Worm (Caenorhabditis elegans) whole organism, young adult: ENCODE results near the gene gldi-2.
A peak's percentile ranks its signal among the peaks of the same experiment; 100 is the strongest.

Source experiments
- C06A6.2 ChIP-seq: fragments of 200-800 bp; sonication (Bioruptor generic); conservative IDR thresholded peaks from 2 replicates; pipeline ENCODE4 v1.3.6; 2022; ENCODE audit warnings: missing genetic modification characterization, missing compliant biosample characterization
- F33H1.4 ChIP-seq: fragments of 200-800 bp; sonication (Bioruptor generic); IDR thresholded peaks from 2 replicates; pipeline ENCODE4 v1.3.6; 2022; ENCODE audit warnings: missing genetic modification reagents, missing genetic modification characterization, missing compliant biosample characterization
- F37B4.10 ChIP-seq: fragments of 200-800 bp; sonication (Bioruptor generic); IDR thresholded peaks from 2 replicates; pipeline ENCODE4 v1.3.6; 2022; ENCODE audit warnings: missing genetic modification characterization, missing compliant biosample characterization
- K12H6.12 ChIP-seq: fragments of 200-800 bp; sonication (Bioruptor generic); optimal IDR thresholded peaks from 2 replicates; lab custom pipeline; 2018; ENCODE audit warnings: mild to moderate bottlenecking, missing genetic modification characterization, missing compliant biosample characterization
- T26A5.8 ChIP-seq: sonication (generic microtip); optimal IDR thresholded peaks from 2 replicates; lab custom pipeline; 2016; ENCODE audit warnings: missing genetic modification characterization, missing compliant biosample characterization
- Y53F4B.3 ChIP-seq: fragments of 200-800 bp; sonication (Bioruptor generic); IDR thresholded peaks from 2 replicates; pipeline ENCODE4 v1.3.6; 2022; ENCODE audit warnings: missing genetic modification reagents, missing genetic modification characterization, missing compliant biosample characterization
- Y56A3A.18 ChIP-seq: fragments of 200-800 bp; sonication (Bioruptor generic); IDR thresholded peaks from 2 replicates; pipeline ENCODE4 v1.3.6; 2022; ENCODE audit warnings: missing genetic modification reagents, missing genetic modification characterization, missing compliant biosample characterization
- Y95B8A.8 ChIP-seq: fragments of 200-800 bp; sonication (Bioruptor generic); IDR thresholded peaks from 2 replicates; pipeline ENCODE4 v1.3.6; 2022; ENCODE audit warnings: missing genetic modification reagents, missing genetic modification characterization, missing compliant biosample characterization
- ZK185.1 ChIP-seq: sonication (generic microtip); optimal IDR thresholded peaks from 2 replicates; lab custom pipeline; 2016; ENCODE audit warnings: mild to moderate bottlenecking, missing genetic modification characterization, missing compliant biosample characterization; ENCODE audit not compliant: poor library complexity, severe bottlenecking
- akir-1 ChIP-seq: fragments of 200-800 bp; sonication (Bioruptor generic); optimal IDR thresholded peaks from 2 replicates; lab custom pipeline; 2018; ENCODE audit warnings: mild to moderate bottlenecking, missing genetic modification characterization, moderate library complexity, missing compliant biosample characterization
- atf-7 ChIP-seq: sonication (generic microtip); optimal IDR thresholded peaks from 2 replicates; lab custom pipeline; 2017; ENCODE audit warnings: mild to moderate bottlenecking, missing genetic modification characterization, missing compliant biosample characterization
- bed-1 ChIP-seq: fragments of 200-800 bp; sonication (Bioruptor generic); IDR thresholded peaks from 2 replicates; pipeline ENCODE4 v1.3.6; 2022; ENCODE audit warnings: missing genetic modification reagents, missing genetic modification characterization, missing compliant biosample characterization
- ccch-3 ChIP-seq: fragments of 200-800 bp; sonication (Bioruptor generic); optimal IDR thresholded peaks from 2 replicates; lab custom pipeline; 2018; ENCODE audit warnings: mild to moderate bottlenecking, missing genetic modification characterization, missing compliant biosample characterization
- ceh-79 ChIP-seq: sonication (generic microtip); optimal IDR thresholded peaks from 2 replicates; lab custom pipeline; 2017; ENCODE audit warnings: mild to moderate bottlenecking, missing genetic modification characterization, missing compliant biosample characterization
- dox-1 ChIP-seq: fragments of 200-800 bp; sonication (Bioruptor generic); IDR thresholded peaks from 2 replicates; pipeline ENCODE4 v1.3.6; 2022; ENCODE audit warnings: missing genetic modification reagents, missing genetic modification characterization, missing compliant biosample characterization
- egl-18 ChIP-seq: fragments of 200-800 bp; sonication (Bioruptor generic); IDR thresholded peaks from 2 replicates; pipeline ENCODE4 v1.3.6; 2022; ENCODE audit warnings: missing genetic modification reagents, missing genetic modification characterization, missing compliant biosample characterization
- egl-44 ChIP-seq: fragments of 200-800 bp; sonication (Bioruptor generic); IDR thresholded peaks from 2 replicates; pipeline ENCODE4 v1.3.6; 2022; ENCODE audit warnings: missing genetic modification reagents, missing genetic modification characterization, missing compliant biosample characterization
- egrh-3 ChIP-seq: fragments of 200-800 bp; sonication (Bioruptor generic); IDR thresholded peaks from 2 replicates; pipeline ENCODE4 v1.3.6; 2022; ENCODE audit warnings: missing genetic modification reagents, missing genetic modification characterization, missing compliant biosample characterization
- ekl-4 ChIP-seq: fragments of 200-800 bp; sonication (Bioruptor generic); IDR thresholded peaks from 2 replicates; pipeline ENCODE4 v1.3.6; 2022; ENCODE audit warnings: missing genetic modification reagents, missing genetic modification characterization, missing compliant biosample characterization
- ets-4 ChIP-seq: fragments of 200-800 bp; sonication (Bioruptor generic); optimal IDR thresholded peaks from 2 replicates; lab custom pipeline; 2018; ENCODE audit warnings: mild to moderate bottlenecking, missing genetic modification characterization, missing compliant biosample characterization
- fkh-3 ChIP-seq: sonication (generic microtip); optimal IDR thresholded peaks from 2 replicates; lab custom pipeline; 2016; ENCODE audit warnings: mild to moderate bottlenecking, missing genetic modification characterization, missing compliant biosample characterization
- him-1 ChIP-seq: sonication (generic microtip); optimal IDR thresholded peaks from 2 replicates; lab custom pipeline; 2016; ENCODE audit warnings: missing genotype, missing genetic modification reagents, missing genetic modification characterization, missing compliant biosample characterization
- hlh-26 ChIP-seq: fragments of 200-800 bp; sonication (Bioruptor generic); conservative IDR thresholded peaks from 2 replicates; pipeline ENCODE4 v1.3.6; 2022; ENCODE audit warnings: missing genetic modification reagents, missing genetic modification characterization, missing compliant biosample characterization
- madf-6 ChIP-seq: fragments of 200-800 bp; sonication (Bioruptor generic); IDR thresholded peaks from 2 replicates; pipeline ENCODE4 v1.3.6; 2022; ENCODE audit warnings: missing genetic modification reagents, missing genetic modification characterization, missing compliant biosample characterization
- mel-28 ChIP-seq: sonication (generic microtip); optimal IDR thresholded peaks from 2 replicates; lab custom pipeline; 2016; ENCODE audit warnings: borderline replicate concordance, mild to moderate bottlenecking, missing genetic modification characterization, missing compliant biosample characterization
- mes-4 ChIP-seq: sonication (generic microtip); optimal IDR thresholded peaks from 2 replicates; lab custom pipeline; 2016; ENCODE audit warnings: missing genotype, missing genetic modification characterization, missing compliant biosample characterization
- nfya-1 ChIP-seq: sonication (generic microtip); optimal IDR thresholded peaks from 2 replicates; lab custom pipeline; 2017; ENCODE audit warnings: antibody characterized with exemption, missing compliant biosample characterization, missing genetic modification characterization, borderline replicate concordance; ENCODE audit not compliant: insufficient read depth
- nhr-120 ChIP-seq: fragments of 200-800 bp; sonication (Bioruptor generic); IDR thresholded peaks from 2 replicates; pipeline ENCODE4 v1.3.6; 2022; ENCODE audit warnings: missing genetic modification characterization, missing compliant biosample characterization
- nhr-80 ChIP-seq: sonication (generic microtip); optimal IDR thresholded peaks from 2 replicates; lab custom pipeline; 2016; ENCODE audit warnings: missing genetic modification characterization, missing compliant biosample characterization
- repo-1 ChIP-seq: sonication (generic microtip); optimal IDR thresholded peaks from 2 replicates; lab custom pipeline; 2017; ENCODE audit warnings: mild to moderate bottlenecking, missing genetic modification characterization, missing compliant biosample characterization
- rpc-1 ChIP-seq, 2 experiments: fragments of 150-350 bp in 1 of 2; sonication (generic microtip) in 1 of 2; optimal IDR thresholded peaks; 2 replicates each; lab custom pipeline; 2014 to 2018; ENCODE audit warnings: missing biosample characterization in 1 of 2, missing genetic modification characterization in 1 of 2, missing genetic modification reagents in 1 of 2, missing genotype in 1 of 2
- sdz-38 ChIP-seq: sonication (generic microtip); optimal IDR thresholded peaks from 2 replicates; lab custom pipeline; 2016; ENCODE audit warnings: missing genotype, missing genetic modification characterization, missing compliant biosample characterization
- snpc-1.1 ChIP-seq: sonication (generic microtip); optimal IDR thresholded peaks from 2 replicates; lab custom pipeline; 2017; ENCODE audit warnings: missing genetic modification characterization, mild to moderate bottlenecking, missing compliant biosample characterization, antibody characterized with exemption, moderate library complexity, missing genotype, missing genetic modification reagents; ENCODE audit not compliant: insufficient read depth
- snpc-1.3 ChIP-seq: sonication (generic microtip); optimal IDR thresholded peaks from 2 replicates; lab custom pipeline; 2017; ENCODE audit warnings: missing genetic modification characterization, mild to moderate bottlenecking, missing compliant biosample characterization, antibody characterized with exemption, moderate library complexity, missing genotype, missing genetic modification reagents; ENCODE audit not compliant: insufficient read depth
- snpc-4 ChIP-seq, 5 experiments: fragments of 150-350 bp in 1 of 5; sonication (generic microtip) in 4 of 5; optimal IDR thresholded peaks; 2 replicates each; lab custom pipeline; 2014 to 2018; ENCODE audit warnings: missing genetic modification characterization in 5 of 5, missing biosample characterization in 3 of 5, antibody characterized with exemption in 2 of 5, mild to moderate bottlenecking in 2 of 5, missing compliant biosample characterization in 2 of 5, missing genotype in 2 of 5, moderate library complexity in 2 of 5, missing genetic modification reagents in 1 of 5
- somi-1 ChIP-seq: fragments of 200-800 bp; sonication (Bioruptor generic); optimal IDR thresholded peaks from 2 replicates; lab custom pipeline; 2018; ENCODE audit warnings: mild to moderate bottlenecking, missing genetic modification characterization, missing compliant biosample characterization
- sptf-2 ChIP-seq: fragments of 200-800 bp; sonication (Bioruptor generic); optimal IDR thresholded peaks from 2 replicates; lab custom pipeline; 2018; ENCODE audit warnings: mild to moderate bottlenecking, missing genetic modification characterization, missing compliant biosample characterization
- ztf-18 ChIP-seq: sonication (generic microtip); optimal IDR thresholded peaks from 2 replicates; lab custom pipeline; 2016; ENCODE audit warnings: missing genotype, mild to moderate bottlenecking, missing genetic modification characterization, missing compliant biosample characterization
- ztf-26 ChIP-seq: sonication (generic microtip); optimal IDR thresholded peaks from 2 replicates; lab custom pipeline; 2017; ENCODE audit warnings: missing genetic modification characterization, missing compliant biosample characterization

gldi-2 gene

ce11 chrII:6807162-6807561 is 23.9 kb downstream of the gldi-2 start, which contains the start of gene F31E8.5:
F31E8.5 (minus strand) TSS chrII:6807262.
- TF ChIP-seq F33H1.4 (GFP tag; lab: Robert Waterston, UW) (no peak), egrh-3 (GFP tag; lab: Robert Waterston, UW) (no peak), bed-1 (GFP tag; lab: Robert Waterston, UW) (no peak), nhr-120 (no peak), fkh-3 (no peak), snpc-1.1 (no peak), akir-1 (GFP tag; lab: Kevin White, UChicago) (no peak), snpc-1.3 (tag; lab: Kevin White, UChicago) (no peak), sptf-2 (GFP tag; lab: Kevin White, UChicago) (no peak), somi-1 (GFP tag; lab: Kevin White, UChicago) (no peak), nfya-1 (tag; lab: Kevin White, UChicago) (no peak), mes-4 (tag; lab: Kevin White, UChicago) (no peak), repo-1 (tag; lab: Kevin White, UChicago) (no peak), rpc-1 (optimal IDR thresholded peaks at IDR 0.05; lab: Kevin White, UChicago) (no peak), rpc-1 (tag; optimal IDR thresholded peaks at IDR 0.05; lab: Kevin White, UChicago) (no peak), C06A6.2 (no peak), ccch-3 (GFP tag; lab: Kevin White, UChicago) (no peak), ztf-18 (tag; lab: Kevin White, UChicago) (no peak), F37B4.10 (no peak), atf-7 (tag; lab: Kevin White, UChicago) (no peak)

DNA sequence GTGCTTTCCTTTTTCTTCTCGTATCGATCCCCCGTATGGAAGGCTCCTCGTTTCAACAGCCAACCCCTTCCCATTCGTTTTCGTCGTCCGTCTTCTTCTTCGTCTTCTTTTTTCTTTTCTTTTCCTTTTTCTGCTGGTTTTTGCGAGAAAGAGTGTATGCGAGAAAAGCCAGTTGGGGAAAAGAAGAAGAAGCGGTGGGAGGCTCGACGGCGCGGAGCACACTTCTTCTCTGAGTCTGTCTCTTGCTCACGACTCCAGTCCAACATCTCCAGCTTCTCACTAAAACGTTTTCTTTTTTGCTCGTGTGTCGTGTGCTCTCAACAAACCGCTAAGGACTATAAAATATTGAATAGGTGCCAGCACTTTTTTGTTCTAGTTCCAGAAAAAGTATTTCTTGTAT is 25.3 kb downstream of the gldi-2 start:
- TF ChIP-seq ekl-4 (GFP tag; lab: Robert Waterston, UW) = no peak
- peak; percentile 8 for TF ChIP-seq K12H6.12 (tag; lab: Kevin White, UChicago)

- no peak for TF ChIP-seq T26A5.8 (tag; lab: Kevin White, UChicago)
- no peak for TF ChIP-seq Y56A3A.18 (GFP tag; lab: Robert Waterston, UW)
Measured at ce11 chrII:6810663-6811062, 27.4 kb downstream of the gldi-2 start, which contains the start of gene snt-1. snt-1 (plus strand) TSS chrII:6810963.

DNA sequence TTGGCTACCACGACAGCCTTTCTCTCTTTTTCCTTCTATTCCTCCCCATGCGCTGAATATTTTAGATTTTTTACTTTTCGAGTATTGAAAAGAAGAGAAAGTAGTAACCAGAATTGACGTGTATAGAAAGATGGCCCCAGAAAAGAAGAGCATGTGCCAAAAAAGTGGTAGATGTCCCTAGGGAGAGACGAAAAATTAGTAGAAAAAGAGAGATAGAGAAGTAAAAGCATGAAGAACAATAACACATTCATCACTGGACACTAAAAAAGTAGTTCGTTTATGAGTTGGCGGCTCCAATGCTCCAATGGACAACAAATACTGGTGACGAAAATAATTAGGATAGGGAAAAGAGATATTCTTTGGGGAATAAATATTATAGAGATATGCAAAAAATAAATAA is 29.3 kb downstream of the gldi-2 start:
- TF ChIP-seq madf-6 (no peak), Y53F4B.3 (GFP tag; lab: Robert Waterston, UW) (no peak), snpc-4 (GFP tag; optimal IDR thresholded peaks at IDR 0.05; lab: Kevin White, UChicago) (no peak), snpc-4 (tag; optimal IDR thresholded peaks at IDR 0.05; lab: Kevin White, UChicago) (no peak), ztf-26 (tag; lab: Kevin White, UChicago) (no peak), egl-44 (GFP tag; lab: Robert Waterston, UW) (no peak), nhr-80 (tag; lab: Kevin White, UChicago) (no peak), sdz-38 (tag; lab: Kevin White, UChicago) (no peak), dox-1 (no peak), snpc-1.1 (no peak), fkh-3 (no peak), hlh-26 (GFP tag; lab: Robert Waterston, UW) (no peak), mes-4 (tag; lab: Kevin White, UChicago) (no peak), ceh-79 (tag; lab: Kevin White, UChicago) (no peak), ets-4 (GFP tag; lab: Kevin White, UChicago) (no peak), egl-18 (GFP tag; lab: Robert Waterston, UW) (no peak), him-1 (tag; lab: Kevin White, UChicago) (no peak), mel-28 (tag; lab: Kevin White, UChicago) (no peak), Y95B8A.8 (GFP tag; lab: Robert Waterston, UW) (no peak), ZK185.1 (no peak)
